Fruit fly (Drosophila melanogaster) whole organism, embryonic: ENCODE measurements around the gene CG7276.

Experiments used
- CG10267 ChIP-seq: fragments of 200-800 bp; sonication (Bioruptor generic); optimal IDR thresholded peaks from 2 replicates; lab custom pipeline; 2018; ENCODE audit warnings: missing biosample characterization, mild to moderate bottlenecking, missing genetic modification characterization, moderate library complexity
- CG10274 ChIP-seq: fragments of 200-800 bp; sonication (Bioruptor generic); optimal IDR thresholded peaks from 3 replicates; lab custom pipeline; 2017; ENCODE audit warnings: missing biosample characterization, mild to moderate bottlenecking, missing genetic modification characterization
- CG12659 ChIP-seq: fragments of 200-800 bp; sonication (Bioruptor generic); optimal IDR thresholded peaks from 3 replicates; lab custom pipeline; 2017; ENCODE audit warnings: mild to moderate bottlenecking, missing biosample characterization, missing genetic modification reagents, missing genetic modification characterization
- CG14710 ChIP-seq: fragments of 200-800 bp; sonication (Bioruptor generic); optimal IDR thresholded peaks from 3 replicates; lab custom pipeline; 2019; ENCODE audit warnings: missing biosample characterization, mild to moderate bottlenecking, missing genetic modification characterization, moderate library complexity
- CG15514 ChIP-seq: fragments of 200-800 bp; sonication (Bioruptor generic); optimal IDR thresholded peaks from 3 replicates; lab custom pipeline; 2017; ENCODE audit warnings: missing biosample characterization, missing genetic modification characterization, mild to moderate bottlenecking, moderate library complexity, missing genetic modification reagents
- CG1603 ChIP-seq: fragments of 200-800 bp; sonication (Bioruptor generic); optimal IDR thresholded peaks from 2 replicates; lab custom pipeline; 2019; ENCODE audit warnings: missing biosample characterization, mild to moderate bottlenecking, missing genetic modification characterization, moderate library complexity
- CG18599 ChIP-seq: fragments of 200-800 bp; sonication (Bioruptor generic); optimal IDR thresholded peaks from 3 replicates; lab custom pipeline; 2017; ENCODE audit warnings: missing biosample characterization, missing genetic modification characterization, mild to moderate bottlenecking, moderate library complexity, missing genetic modification reagents
- CG31441 ChIP-seq: fragments of 200-800 bp; sonication (Bioruptor generic); IDR thresholded peaks from 2 replicates; pipeline ENCODE4 v1.3.6; 2022; ENCODE audit warnings: missing biosample characterization, missing genetic modification characterization
- CG3838 ChIP-seq: fragments of 200-800 bp; sonication (Bioruptor generic); optimal IDR thresholded peaks from 3 replicates; lab custom pipeline; 2016; ENCODE audit warnings: missing biosample characterization, missing genetic modification characterization
- CG3847 ChIP-seq: fragments of 200-800 bp; sonication (Bioruptor generic); IDR thresholded peaks from 2 replicates; pipeline ENCODE4 v1.3.6; 2022; ENCODE audit warnings: missing biosample characterization, missing genetic modification characterization
- CG4617 ChIP-seq: fragments of 200-800 bp; sonication (Bioruptor generic); optimal IDR thresholded peaks from 3 replicates; lab custom pipeline; 2016; ENCODE audit warnings: missing biosample characterization, missing genetic modification characterization, borderline replicate concordance
- CG6254 ChIP-seq: fragments of 200-800 bp; sonication (Bioruptor generic); optimal IDR thresholded peaks from 3 replicates; lab custom pipeline; 2017; ENCODE audit warnings: mild to moderate bottlenecking, missing biosample characterization, missing genetic modification reagents, missing genetic modification characterization
- CG7556 ChIP-seq: fragments of 200-800 bp; sonication (Bioruptor generic); optimal IDR thresholded peaks from 2 replicates; lab custom pipeline; 2017; ENCODE audit warnings: missing biosample characterization, mild to moderate bottlenecking, missing genetic modification characterization
- CG7745 ChIP-seq: fragments of 200-800 bp; sonication (Bioruptor generic); optimal IDR thresholded peaks from 2 replicates; lab custom pipeline; 2018; ENCODE audit warnings: missing biosample characterization, mild to moderate bottlenecking, missing genetic modification characterization, moderate library complexity
- CG7786 ChIP-seq: fragments of 200-800 bp; sonication (Bioruptor generic); optimal IDR thresholded peaks from 2 replicates; lab custom pipeline; 2016; ENCODE audit warnings: missing biosample characterization, missing genetic modification characterization
- CG7928 ChIP-seq: fragments of 200-800 bp; sonication (Bioruptor generic); optimal IDR thresholded peaks from 2 replicates; lab custom pipeline; 2017; ENCODE audit warnings: missing biosample characterization, mild to moderate bottlenecking, missing genetic modification characterization
- Dad ChIP-seq: fragments of 200-800 bp; sonication (Bioruptor generic); optimal IDR thresholded peaks from 3 replicates; lab custom pipeline; 2016; ENCODE audit warnings: missing biosample characterization, missing genetic modification characterization
- Dp ChIP-seq: fragments of 200-800 bp; sonication (Bioruptor generic); optimal IDR thresholded peaks from 2 replicates; lab custom pipeline; 2018; ENCODE audit warnings: missing biosample characterization, mild to moderate bottlenecking, missing genetic modification characterization, moderate library complexity
- Gsc ChIP-seq: fragments of 200-800 bp; sonication (Bioruptor generic); IDR thresholded peaks from 2 replicates; pipeline ENCODE4 v1.3.6; 2022; ENCODE audit warnings: missing biosample characterization, missing genetic modification characterization
- HmgD ChIP-seq: fragments of 200-800 bp; sonication (Bioruptor generic); optimal IDR thresholded peaks from 3 replicates; lab custom pipeline; 2016; ENCODE audit warnings: missing biosample characterization, missing genetic modification characterization
- Hmx ChIP-seq: fragments of 200-800 bp; sonication (Bioruptor generic); optimal IDR thresholded peaks from 2 replicates; lab custom pipeline; 2016; ENCODE audit warnings: missing biosample characterization, missing genetic modification characterization
- MBD-R2 ChIP-seq: fragments of 200-800 bp; sonication (Bioruptor generic); IDR thresholded peaks from 2 replicates; pipeline ENCODE4 v1.3.6; 2022; ENCODE audit warnings: missing biosample characterization, missing genetic modification characterization
- Myb ChIP-seq: fragments of 200-800 bp; sonication (Bioruptor generic); optimal IDR thresholded peaks from 2 replicates; lab custom pipeline; 2016; ENCODE audit warnings: missing biosample characterization, missing genetic modification characterization
- NFAT ChIP-seq: fragments of 200-800 bp; sonication (Bioruptor generic); IDR thresholded peaks from 2 replicates; pipeline ENCODE4 v1.3.6; 2022; ENCODE audit warnings: missing biosample characterization, missing genetic modification characterization
- PHDP ChIP-seq: fragments of 200-800 bp; sonication (Bioruptor generic); optimal IDR thresholded peaks from 3 replicates; lab custom pipeline; 2018; ENCODE audit warnings: missing biosample characterization, mild to moderate bottlenecking, missing genetic modification characterization, moderate library complexity
- Sox100B ChIP-seq: fragments of 200-800 bp; sonication (Bioruptor generic); optimal IDR thresholded peaks from 3 replicates; lab custom pipeline; 2018; ENCODE audit warnings: missing biosample characterization, mild to moderate bottlenecking, missing genetic modification characterization
- Sry-δ ChIP-seq: fragments of 200-800 bp; sonication (Bioruptor generic); optimal IDR thresholded peaks from 2 replicates; lab custom pipeline; 2016; ENCODE audit warnings: missing biosample characterization, missing genetic modification characterization
- Trl ChIP-seq, 3 experiments: fragments of >200 bp in 2 of 3; fragments of 200-800 bp in 1 of 3; sonication (Bioruptor generic) in 1 of 3; optimal IDR thresholded peaks; 2 replicates in 1 of 3; 3 replicates in 2 of 3; lab custom pipeline; 2016 to 2017; ENCODE audit warnings: missing biosample characterization in 1 of 3, missing genetic modification characterization in 1 of 3
- bbx ChIP-seq: fragments of 200-800 bp; sonication (Bioruptor generic); IDR thresholded peaks from 2 replicates; pipeline ENCODE4 v1.3.6; 2022; ENCODE audit warnings: missing biosample characterization, missing genetic modification characterization; ENCODE audit not compliant: partially characterized antibody
- btn ChIP-seq: fragments of 200-800 bp; sonication (Bioruptor generic); optimal IDR thresholded peaks from 2 replicates; lab custom pipeline; 2016; ENCODE audit warnings: missing biosample characterization, missing genetic modification characterization
- croc ChIP-seq: fragments of 200-800 bp; sonication (Bioruptor generic); conservative IDR thresholded peaks from 3 replicates; pipeline ENCODE4 v1.3.6; 2022; ENCODE audit warnings: missing biosample characterization, missing genetic modification characterization
- crp ChIP-seq, 2 experiments: fragments of 200-800 bp; sonication (Bioruptor generic); optimal IDR thresholded peaks; 2 replicates in 1 of 2; 3 replicates in 1 of 2; lab custom pipeline; 2017; ENCODE audit warnings: missing biosample characterization in 2 of 2, missing genetic modification characterization in 2 of 2, mild to moderate bottlenecking in 1 of 2, moderate library complexity in 1 of 2
- da ChIP-seq: fragments of 200-800 bp; sonication (Bioruptor generic); optimal IDR thresholded peaks from 2 replicates; lab custom pipeline; 2016; ENCODE audit warnings: missing biosample characterization, missing genetic modification characterization
- dimm ChIP-seq: fragments of 200-800 bp; sonication (Bioruptor generic); IDR thresholded peaks from 2 replicates; pipeline ENCODE4 v1.3.6; 2022; ENCODE audit warnings: missing biosample characterization, missing genetic modification characterization
- gfzf ChIP-seq: fragments of 200-800 bp; sonication (Bioruptor generic); optimal IDR thresholded peaks from 2 replicates; lab custom pipeline; 2016; ENCODE audit warnings: missing biosample characterization, mild to moderate bottlenecking, missing genetic modification characterization, moderate library complexity
- hbn ChIP-seq: fragments of 200-800 bp; sonication (Bioruptor generic); IDR thresholded peaks from 2 replicates; pipeline ENCODE4 v1.3.6; 2022; ENCODE audit warnings: missing biosample characterization, missing genetic modification characterization; ENCODE audit not compliant: partially characterized antibody
- lmd ChIP-seq: fragments of 200-800 bp; sonication (Bioruptor generic); IDR thresholded peaks from 2 replicates; pipeline ENCODE4 v1.3.6; 2022; ENCODE audit warnings: missing biosample characterization, missing genetic modification characterization
- maf-S ChIP-seq: fragments of 200-800 bp; sonication (Bioruptor generic); optimal IDR thresholded peaks from 2 replicates; lab custom pipeline; 2016; ENCODE audit warnings: missing biosample characterization, missing genetic modification characterization
- nerfin-1 ChIP-seq: fragments of 200-800 bp; sonication (Bioruptor generic); optimal IDR thresholded peaks from 3 replicates; lab custom pipeline; 2019; ENCODE audit warnings: missing biosample characterization, mild to moderate bottlenecking, missing genetic modification characterization, moderate library complexity
- nmo ChIP-seq: fragments of 200-800 bp; sonication (Bioruptor generic); optimal IDR thresholded peaks from 2 replicates; lab custom pipeline; 2018; ENCODE audit warnings: missing biosample characterization, mild to moderate bottlenecking, missing genetic modification characterization, moderate library complexity
- pzg ChIP-seq: fragments of 200-800 bp; sonication (Bioruptor generic); optimal IDR thresholded peaks from 3 replicates; lab custom pipeline; 2018; ENCODE audit warnings: missing biosample characterization, mild to moderate bottlenecking, missing genetic modification characterization, moderate library complexity
- repo ChIP-seq: fragments of 200-800 bp; sonication (Bioruptor generic); optimal IDR thresholded peaks from 2 replicates; lab custom pipeline; 2016; ENCODE audit warnings: missing biosample characterization, missing genetic modification characterization
- run ChIP-seq: fragments of 200-800 bp; sonication (Bioruptor generic); optimal IDR thresholded peaks from 3 replicates; lab custom pipeline; 2018; ENCODE audit warnings: missing biosample characterization, mild to moderate bottlenecking, missing genetic modification characterization
- sima ChIP-seq: fragments of 200-800 bp; sonication (Bioruptor generic); optimal IDR thresholded peaks from 2 replicates; lab custom pipeline; 2016; ENCODE audit warnings: missing biosample characterization, missing genetic modification characterization
- slbo ChIP-seq: fragments of 200-800 bp; sonication (Bioruptor generic); IDR thresholded peaks from 2 replicates; pipeline ENCODE4 v1.3.6; 2022; ENCODE audit warnings: missing biosample characterization, missing genetic modification characterization
- slp2 ChIP-seq: fragments of 200-800 bp; sonication (Bioruptor generic); optimal IDR thresholded peaks from 2 replicates; lab custom pipeline; 2016; ENCODE audit warnings: missing biosample characterization, missing genetic modification characterization
- trem ChIP-seq: fragments of 200-800 bp; optimal IDR thresholded peaks from 3 replicates; lab custom pipeline; 2019; ENCODE audit warnings: missing biosample characterization, mild to moderate bottlenecking, missing genetic modification characterization, moderate library complexity
- zf30C ChIP-seq: fragments of 200-800 bp; sonication (Bioruptor generic); optimal IDR thresholded peaks from 3 replicates; lab custom pipeline; 2018; ENCODE audit warnings: missing biosample characterization, mild to moderate bottlenecking, missing genetic modification characterization

The CG7276 gene

dm6 chr3L:15502256-15502655, 4.3 kb downstream of the CG7276 start (continued):
- TF ChIP-seq CG18599 (GFP tag; lab: Kevin White, UChicago): no peak

- TF ChIP-seq Myb (GFP tag; lab: Kevin White, UChicago) (peak; percentile 43), PHDP (tag; lab: Kevin White, UChicago) (no peak), CG7928 (no peak), crp (GFP tag; optimal IDR thresholded peaks at IDR 0.05; lab: Kevin White, UChicago) (no peak), sima (GFP tag; lab: Kevin White, UChicago) (no peak), btn (GFP tag; lab: Kevin White, UChicago) (no peak), Dp (GFP tag; lab: Kevin White, UChicago) (peak; percentile 72), CG3838 (GFP tag; lab: Kevin White, UChicago) (no peak), run (no peak), dimm (GFP tag; lab: Robert Waterston, UW) (no peak), CG15514 (GFP tag; lab: Kevin White, UChicago) (no peak), CG7556 (GFP tag; lab: Kevin White, UChicago) (no peak), da (GFP tag; lab: Kevin White, UChicago) (no peak), repo (GFP tag; lab: Kevin White, UChicago) (no peak), bbx (GFP tag; lab: Robert Waterston, UW) (no peak), slbo (GFP tag; lab: Robert Waterston, UW) (no peak), CG3847 (GFP tag; lab: Robert Waterston, UW) (no peak), CG31441 (no peak), lmd (GFP tag; lab: Robert Waterston, UW) (no peak), zf30C (GFP tag; lab: Kevin White, UChicago) (no peak), CG4617 (GFP tag; lab: Kevin White, UChicago) (peak; percentile 14), croc (GFP tag; lab: Robert Waterston, UW) (no peak), Sox100B (GFP tag; lab: Kevin White, UChicago) (no peak), CG10274 (GFP tag; lab: Kevin White, UChicago) (no peak), NFAT (GFP tag; lab: Robert Waterston, UW) (no peak), Hmx (GFP tag; lab: Kevin White, UChicago) (no peak), CG6254 (GFP tag; lab: Kevin White, UChicago) (no peak), MBD-R2 (peak; percentile 63), HmgD (GFP tag; lab: Kevin White, UChicago) (no peak), nerfin-1 (no peak), CG12659 (peak; percentile 5), CG14710 (tag; lab: Kevin White, UChicago) (peak; percentile 64), gfzf (GFP tag; lab: Kevin White, UChicago) (peak; percentile 62), hbn (GFP tag; lab: Robert Waterston, UW) (no peak), pzg (peak; percentile 38), CG7745 (tag; lab: Kevin White, UChicago) (no peak), CG18599 (GFP tag; lab: Kevin White, UChicago) (no peak), maf-S (GFP tag; lab: Kevin White, UChicago) (no peak), slp2 (GFP tag; lab: Kevin White, UChicago) (no peak), Sry-δ (GFP tag; lab: Kevin White, UChicago) (no peak), nmo (GFP tag; lab: Kevin White, UChicago) (no peak), Gsc (GFP tag; lab: Robert Waterston, UW) (no peak), CG10267 (tag; lab: Kevin White, UChicago) (no peak), CG1603 (tag; lab: Kevin White, UChicago) (no peak), Dad (GFP tag; lab: Kevin White, UChicago) (no peak), trem (tag; lab: Kevin White, UChicago) (peak; percentile 31), CG7786 (GFP tag; lab: Kevin White, UChicago) (no peak), Trl (optimal IDR thresholded peaks at IDR 0.05; lab: Kevin White, UChicago) (no peak), Trl (GFP tag; optimal IDR thresholded peaks at IDR 0.05; lab: Kevin White, UChicago) (no peak)
These were observed 6.7 kb downstream of the CG7276 start, which contains the start of gene CG7857 for dm6 chr3L:15504687-15505086. TSS of gene CG7857 (minus strand) at chr3L:15504894.
